Worm (Caenorhabditis elegans) whole organism, mixed stage, embryonic: ENCODE data around the gene clec-260.

ENCODE experiments used
- M03D4.4 ChIP-seq: sonication (generic microtip); optimal IDR thresholded peaks from 2 replicates; lab custom pipeline; 2017; ENCODE audit warnings: mild to moderate bottlenecking, missing genetic modification characterization, missing compliant biosample characterization
- bed-3 ChIP-seq: fragments of 200-800 bp; sonication (Bioruptor generic); optimal IDR thresholded peaks from 3 replicates; lab custom pipeline; 2018; ENCODE audit warnings: mild to moderate bottlenecking, missing genetic modification characterization, moderate library complexity, missing compliant biosample characterization
- blmp-1 ChIP-seq: fragments of 150-350 bp; optimal IDR thresholded peaks from 2 replicates; lab custom pipeline; 2014; ENCODE audit warnings: missing biosample characterization, missing genetic modification characterization
- ceh-39 ChIP-seq: fragments of 150-350 bp; optimal IDR thresholded peaks from 2 replicates; lab custom pipeline; 2014; ENCODE audit warnings: missing biosample characterization, missing genetic modification characterization
- ceh-43 ChIP-seq: fragments of 200-800 bp; sonication (Bioruptor generic); optimal IDR thresholded peaks from 2 replicates; lab custom pipeline; 2018; ENCODE audit warnings: mild to moderate bottlenecking, missing genetic modification characterization, moderate library complexity, missing compliant biosample characterization
- ceh-83 ChIP-seq: fragments of 200-800 bp; sonication (Bioruptor generic); optimal IDR thresholded peaks from 2 replicates; lab custom pipeline; 2018; ENCODE audit warnings: mild to moderate bottlenecking, missing genetic modification characterization, missing compliant biosample characterization
- ces-1 ChIP-seq: fragments of 150-350 bp; optimal IDR thresholded peaks from 2 replicates; lab custom pipeline; 2014; ENCODE audit warnings: missing biosample characterization, missing genetic modification reagents, missing genetic modification characterization
- cnd-1 ChIP-seq: fragments of 200-800 bp; sonication (Bioruptor generic); optimal IDR thresholded peaks from 2 replicates; lab custom pipeline; 2018; ENCODE audit warnings: mild to moderate bottlenecking, missing genetic modification characterization, missing compliant biosample characterization
- drap-1 ChIP-seq: fragments of 200-800 bp; sonication (Bioruptor generic); optimal IDR thresholded peaks from 3 replicates; lab custom pipeline; 2018; ENCODE audit warnings: mild to moderate bottlenecking, missing genetic modification characterization, missing compliant biosample characterization
- elt-1 ChIP-seq: sonication (generic microtip); optimal IDR thresholded peaks from 2 replicates; lab custom pipeline; 2017; ENCODE audit warnings: missing genetic modification characterization, mild to moderate bottlenecking, missing compliant biosample characterization, antibody characterized with exemption, moderate library complexity, borderline replicate concordance; ENCODE audit not compliant: insufficient read depth
- elt-3 ChIP-seq: fragments of 150-350 bp; optimal IDR thresholded peaks from 2 replicates; lab custom pipeline; 2014; ENCODE audit warnings: missing biosample characterization, missing genetic modification characterization
- flh-1 ChIP-seq: fragments of 200-800 bp; sonication (Bioruptor generic); optimal IDR thresholded peaks from 2 replicates; lab custom pipeline; 2018; ENCODE audit warnings: mild to moderate bottlenecking, missing genetic modification characterization, moderate library complexity, missing compliant biosample characterization
- ham-2 ChIP-seq: fragments of 200-800 bp; sonication (Bioruptor generic); optimal IDR thresholded peaks from 2 replicates; lab custom pipeline; 2018; ENCODE audit warnings: mild to moderate bottlenecking, missing genetic modification characterization, missing compliant biosample characterization
- hlh-1 ChIP-seq: fragments of 150-350 bp; optimal IDR thresholded peaks from 2 replicates; lab custom pipeline; 2014; ENCODE audit warnings: missing biosample characterization, missing genetic modification reagents, missing genetic modification characterization
- lin-13 ChIP-seq: fragments of 150-350 bp; optimal IDR thresholded peaks from 2 replicates; lab custom pipeline; 2014; ENCODE audit warnings: missing biosample characterization, missing genetic modification characterization
- lin-32 ChIP-seq: fragments of 200-800 bp; sonication (Bioruptor generic); optimal IDR thresholded peaks from 2 replicates; lab custom pipeline; 2018; ENCODE audit warnings: mild to moderate bottlenecking, missing genetic modification characterization, missing compliant biosample characterization
- lsy-2 ChIP-seq: fragments of 150-350 bp; optimal IDR thresholded peaks from 2 replicates; lab custom pipeline; 2014; ENCODE audit warnings: missing biosample characterization, missing genetic modification characterization
- mab-5 ChIP-seq: fragments of 150-350 bp; optimal IDR thresholded peaks from 2 replicates; lab custom pipeline; 2014; ENCODE audit warnings: missing biosample characterization, missing genetic modification characterization
- mep-1 ChIP-seq: fragments of 150-350 bp; optimal IDR thresholded peaks from 2 replicates; lab custom pipeline; 2017; ENCODE audit warnings: missing biosample characterization, missing genetic modification reagents, missing genetic modification characterization, inconsistent platforms
- mls-2 ChIP-seq: sonication (generic microtip); optimal IDR thresholded peaks from 2 replicates; lab custom pipeline; 2016; ENCODE audit warnings: mild to moderate bottlenecking, missing genetic modification characterization, moderate library complexity, missing compliant biosample characterization
- nhr-12 ChIP-seq: fragments of 150-350 bp; optimal IDR thresholded peaks from 2 replicates; lab custom pipeline; 2014; ENCODE audit warnings: missing biosample characterization, missing genetic modification characterization
- nhr-2 ChIP-seq: fragments of 150-350 bp; optimal IDR thresholded peaks from 2 replicates; lab custom pipeline; 2014; ENCODE audit warnings: missing biosample characterization, missing genetic modification characterization
- nhr-237 ChIP-seq: fragments of 150-350 bp; optimal IDR thresholded peaks from 2 replicates; lab custom pipeline; 2014; ENCODE audit warnings: missing biosample characterization, missing genetic modification characterization
- nhr-28 ChIP-seq: fragments of 150-350 bp; optimal IDR thresholded peaks from 2 replicates; lab custom pipeline; 2014; ENCODE audit warnings: missing biosample characterization, missing genetic modification characterization
- nhr-76 ChIP-seq: sonication (generic microtip); optimal IDR thresholded peaks from 2 replicates; lab custom pipeline; 2017; ENCODE audit warnings: missing biosample characterization, missing genetic modification characterization
- pha-4 ChIP-seq: fragments of 150-350 bp; optimal IDR thresholded peaks from 2 replicates; lab custom pipeline; 2018; ENCODE audit warnings: missing biosample characterization, missing genetic modification reagents, missing genetic modification characterization
- sem-2 ChIP-seq: fragments of 200-800 bp; sonication (Bioruptor generic); optimal IDR thresholded peaks from 2 replicates; lab custom pipeline; 2018; ENCODE audit warnings: mild to moderate bottlenecking, missing genetic modification characterization, missing compliant biosample characterization
- snpc-4 ChIP-seq: fragments of 150-350 bp; optimal IDR thresholded peaks from 2 replicates; lab custom pipeline; 2014; ENCODE audit warnings: missing biosample characterization, missing genetic modification characterization
- sptf-1 ChIP-seq: sonication (generic microtip); optimal IDR thresholded peaks from 2 replicates; lab custom pipeline; 2017; ENCODE audit warnings: mild to moderate bottlenecking, missing genetic modification characterization, moderate library complexity, missing compliant biosample characterization
- tbx-8 ChIP-seq: fragments of 200-800 bp; sonication (Bioruptor generic); optimal IDR thresholded peaks from 2 replicates; lab custom pipeline; 2018; ENCODE audit warnings: mild to moderate bottlenecking, missing genetic modification characterization, moderate library complexity, missing compliant biosample characterization
- unc-120 ChIP-seq: sonication (generic microtip); optimal IDR thresholded peaks from 2 replicates; lab custom pipeline; 2017; ENCODE audit warnings: missing genetic modification characterization, missing compliant biosample characterization; ENCODE audit not compliant: poor library complexity, severe bottlenecking
- unc-39 ChIP-seq: fragments of 150-350 bp; optimal IDR thresholded peaks from 2 replicates; lab custom pipeline; 2014; ENCODE audit warnings: missing biosample characterization, missing genetic modification characterization
- unc-62 ChIP-seq: fragments of 150-350 bp; optimal IDR thresholded peaks from 2 replicates; lab custom pipeline; 2014; ENCODE audit warnings: missing biosample characterization, missing genetic modification reagents, missing genetic modification characterization
- zip-8 ChIP-seq: fragments of 150-350 bp; optimal IDR thresholded peaks from 2 replicates; lab custom pipeline; 2014; ENCODE audit warnings: missing biosample characterization, missing genetic modification characterization
- ztf-11 ChIP-seq: fragments of 150-350 bp; optimal IDR thresholded peaks from 2 replicates; lab custom pipeline; 2014; ENCODE audit warnings: missing biosample characterization, missing genetic modification characterization

Gene clec-260

ce11 chrV:20007470-20007869 lies 21.4 kb upstream of the clec-260 start, which contains the start of gene Y60A3A.23:
Y60A3A.23 (plus strand) TSS chrV:20007770.
- TF ChIP-seq nhr-237 (tag; lab: Kevin White, UChicago) (no peak), nhr-76 (tag; lab: Kevin White, UChicago) (no peak), unc-62 (GFP tag; lab: Kevin White, UChicago) (no peak), drap-1 (GFP tag; lab: Kevin White, UChicago) (no peak), bed-3 (GFP tag; lab: Kevin White, UChicago) (no peak), snpc-4 (tag; lab: Kevin White, UChicago) (no peak), elt-1 (tag; lab: Kevin White, UChicago) (no peak), mls-2 (no peak), hlh-1 (tag; lab: Kevin White, UChicago) (no peak), ceh-39 (tag; lab: Kevin White, UChicago) (no peak), M03D4.4 (tag; lab: Kevin White, UChicago) (no peak), ceh-83 (GFP tag; lab: Kevin White, UChicago) (no peak), flh-1 (GFP tag; lab: Kevin White, UChicago) (no peak), elt-3 (tag; lab: Kevin White, UChicago) (no peak), nhr-2 (tag; lab: Kevin White, UChicago) (no peak)

- TF ChIP-seq unc-120 (tag; lab: Kevin White, UChicago), result peak; percentile 83
- peak; percentile 40 for TF ChIP-seq unc-39 (tag; lab: Kevin White, UChicago)
- peak; percentile 18 for TF ChIP-seq lsy-2
- no peak for TF ChIP-seq ztf-11 (tag; lab: Kevin White, UChicago)
- no peak for TF ChIP-seq nhr-12 (tag; lab: Kevin White, UChicago)
- TF ChIP-seq sptf-1 (tag; lab: Kevin White, UChicago), result no peak
- no peak for TF ChIP-seq bed-3 (GFP tag; lab: Kevin White, UChicago)
- no peak for TF ChIP-seq flh-1 (GFP tag; lab: Kevin White, UChicago)
- peak; percentile 50 for TF ChIP-seq mep-1 (tag; lab: Kevin White, UChicago)
- TF ChIP-seq nhr-76 (tag; lab: Kevin White, UChicago), result no peak
- TF ChIP-seq nhr-237 (tag; lab: Kevin White, UChicago), result peak; percentile 19
- TF ChIP-seq pha-4 (tag; lab: Kevin White, UChicago), result peak; percentile 62
- no peak for TF ChIP-seq sem-2 (GFP tag; lab: Kevin White, UChicago)
- no peak for TF ChIP-seq lin-13 (tag; lab: Kevin White, UChicago)
- no peak for TF ChIP-seq nhr-28 (tag; lab: Kevin White, UChicago)
- no peak for TF ChIP-seq ceh-43
- no peak for TF ChIP-seq tbx-8
- TF ChIP-seq nhr-2 (tag; lab: Kevin White, UChicago), result no peak
- no peak for TF ChIP-seq elt-3 (tag; lab: Kevin White, UChicago)
- peak; percentile 44 for TF ChIP-seq unc-62 (GFP tag; lab: Kevin White, UChicago)
- peak; percentile 92 for TF ChIP-seq ham-2 (GFP tag; lab: Kevin White, UChicago)
- TF ChIP-seq ces-1, result peak; percentile 57
- peak; percentile 84 for TF ChIP-seq hlh-1 (tag; lab: Kevin White, UChicago)
- no peak for TF ChIP-seq mls-2
- no peak for TF ChIP-seq blmp-1 (tag; lab: Kevin White, UChicago)
- no peak for TF ChIP-seq zip-8 (tag; lab: Kevin White, UChicago)
- TF ChIP-seq lin-32 (GFP tag; lab: Kevin White, UChicago), result peak; percentile 11
- peak; percentile 0 for TF ChIP-seq cnd-1
- no peak for TF ChIP-seq snpc-4 (tag; lab: Kevin White, UChicago)
- peak; percentile 8 for TF ChIP-seq ceh-83 (GFP tag; lab: Kevin White, UChicago)
- TF ChIP-seq ceh-39 (tag; lab: Kevin White, UChicago), result peak; percentile 15
- TF ChIP-seq M03D4.4 (tag; lab: Kevin White, UChicago), result no peak
- TF ChIP-seq mab-5 (tag; lab: Kevin White, UChicago), result no peak
- peak; percentile 85 for TF ChIP-seq drap-1 (GFP tag; lab: Kevin White, UChicago)
- no peak for TF ChIP-seq elt-1 (tag; lab: Kevin White, UChicago)
Observed at ce11 chrV:20005724-20006132, 19.6 kb upstream of the clec-260 start.

- no peak for TF ChIP-seq mab-5 (tag; lab: Kevin White, UChicago)
- no peak for TF ChIP-seq M03D4.4 (tag; lab: Kevin White, UChicago)
- no peak for TF ChIP-seq nhr-12 (tag; lab: Kevin White, UChicago)
Observed at ce11 chrV:20004385-20004784, 18.3 kb upstream of the clec-260 start, which contains the start of gene unc-51. unc-51 (minus strand) TSS chrV:20004485.
